Fruit fly (Drosophila melanogaster) whole organism, adult: Measurements from ENCODE around the gene Wdr24.
A peak's percentile ranks its signal among the peaks of the same experiment; 100 is the strongest.

Experiments used
- CG33017 ChIP-seq: fragments of 200-800 bp; sonication (Bioruptor generic); optimal IDR thresholded peaks from 2 replicates; lab custom pipeline; 2018; ENCODE audit warnings: missing biosample characterization, mild to moderate bottlenecking, missing genetic modification characterization, moderate library complexity
- Clk ChIP-seq: fragments of 200-800 bp; sonication (Bioruptor generic); optimal IDR thresholded peaks from 2 replicates; lab custom pipeline; 2017; ENCODE audit warnings: missing biosample characterization, missing genetic modification characterization

- TF ChIP-seq Clk (no peak), CG33017 (tag; lab: Kevin White, UChicago) (peak; percentile 50)
Observed at dm6 chr3R:29772795-29773331, 28.0 kb upstream of the Wdr24 start.
